Worm (Caenorhabditis elegans) whole organism, L4 larva: Measurements from ENCODE around the gene egl-8.

Experiments used
- F10B5.3 ChIP-seq: sonication (generic microtip); optimal IDR thresholded peaks from 2 replicates; lab custom pipeline; 2016; ENCODE audit warnings: mild to moderate bottlenecking, missing genetic modification characterization, missing compliant biosample characterization
- F37D6.2 ChIP-seq: sonication (generic microtip); optimal IDR thresholded peaks from 2 replicates; lab custom pipeline; 2016; ENCODE audit warnings: mild to moderate bottlenecking, missing genetic modification characterization, missing compliant biosample characterization
- F44E2.7 ChIP-seq: fragments of 200-800 bp; sonication (Bioruptor generic); IDR thresholded peaks from 2 replicates; pipeline ENCODE4 v2.1.2; 2022; ENCODE audit warnings: missing genetic modification characterization, missing compliant biosample characterization
- T20F7.1 ChIP-seq: fragments of 200-800 bp; sonication (Bioruptor generic); optimal IDR thresholded peaks from 2 replicates; lab custom pipeline; 2018; ENCODE audit warnings: mild to moderate bottlenecking, missing genetic modification characterization, missing compliant biosample characterization
- Y105C5A.15 ChIP-seq: fragments of 200-800 bp; sonication (Bioruptor generic); IDR thresholded peaks from 2 replicates; pipeline ENCODE4 v1.3.6; 2022; ENCODE audit warnings: missing genetic modification characterization, missing compliant biosample characterization
- Y48G9A.11 ChIP-seq: fragments of 200-800 bp; sonication (Bioruptor generic); IDR thresholded peaks from 2 replicates; pipeline ENCODE4 v1.3.6; 2022; ENCODE audit warnings: missing genetic modification reagents, missing genetic modification characterization, missing compliant biosample characterization
- aly-2 ChIP-seq: sonication (generic microtip); optimal IDR thresholded peaks from 2 replicates; lab custom pipeline; 2018; ENCODE audit warnings: missing biosample characterization, missing genetic modification characterization
- arid-1 ChIP-seq: fragments of 200-800 bp; sonication (Bioruptor generic); conservative IDR thresholded peaks from 2 replicates; pipeline ENCODE4 v1.3.6; 2022; ENCODE audit warnings: missing genetic modification reagents, missing genetic modification characterization, missing compliant biosample characterization
- ceh-20 ChIP-seq: fragments of 200-800 bp; sonication (Bioruptor generic); IDR thresholded peaks from 2 replicates; pipeline ENCODE4 v1.3.6; 2022; ENCODE audit warnings: missing genetic modification reagents, missing genetic modification characterization, missing compliant biosample characterization
- ceh-28 ChIP-seq: fragments of 150-350 bp; optimal IDR thresholded peaks from 2 replicates; lab custom pipeline; 2014; ENCODE audit warnings: missing biosample characterization, missing genetic modification reagents, missing genetic modification characterization
- ceh-32 ChIP-seq: sonication (generic microtip); optimal IDR thresholded peaks from 2 replicates; lab custom pipeline; 2016; ENCODE audit warnings: mild to moderate bottlenecking, missing genetic modification characterization, missing compliant biosample characterization; ENCODE audit not compliant: poor library complexity
- ceh-62 ChIP-seq: sonication (generic microtip); optimal IDR thresholded peaks from 2 replicates; lab custom pipeline; 2017; ENCODE audit warnings: missing biosample characterization, missing genetic modification characterization
- ces-1 ChIP-seq: fragments of 150-350 bp; sonication (generic microtip); optimal IDR thresholded peaks from 4 replicates; lab custom pipeline; 2014; ENCODE audit warnings: missing biosample characterization, missing genetic modification reagents, missing genetic modification characterization
- daf-16 ChIP-seq, 3 experiments: sonication (generic microtip); optimal IDR thresholded peaks; 2 replicates each; lab custom pipeline; 2016 to 2017; ENCODE audit warnings: missing genetic modification characterization in 3 of 3, missing genetic modification reagents in 3 of 3, mild to moderate bottlenecking in 2 of 3, missing compliant biosample characterization in 2 of 3, missing biosample characterization in 1 of 3, moderate library complexity in 1 of 3
- daf-19 ChIP-seq: fragments of 200-800 bp; sonication (Bioruptor generic); conservative IDR thresholded peaks from 2 replicates; pipeline ENCODE4 v1.3.6; 2022; ENCODE audit warnings: missing genetic modification characterization, missing compliant biosample characterization
- dmd-8 ChIP-seq: fragments of 200-800 bp; sonication (Bioruptor generic); IDR thresholded peaks from 2 replicates; pipeline ENCODE4 v1.3.6; 2022; ENCODE audit warnings: missing genetic modification characterization, missing compliant biosample characterization
- dpl-1 ChIP-seq: fragments of 150-350 bp; optimal IDR thresholded peaks from 2 replicates; lab custom pipeline; 2014; ENCODE audit warnings: missing biosample characterization, missing genetic modification reagents, missing genetic modification characterization
- duxl-1 ChIP-seq: sonication (generic microtip); optimal IDR thresholded peaks from 2 replicates; lab custom pipeline; 2016; ENCODE audit warnings: mild to moderate bottlenecking, missing genetic modification characterization, moderate library complexity, missing compliant biosample characterization; ENCODE audit not compliant: poor library complexity
- egl-27 ChIP-seq: sonication (generic microtip); optimal IDR thresholded peaks from 3 replicates; lab custom pipeline; 2017; ENCODE audit warnings: missing biosample characterization, missing genetic modification reagents, missing genetic modification characterization
- egl-43 ChIP-seq: fragments of 200-800 bp; sonication (Bioruptor generic); IDR thresholded peaks from 2 replicates; pipeline ENCODE4 v1.3.6; 2022; ENCODE audit warnings: missing genetic modification reagents, missing genetic modification characterization, missing compliant biosample characterization
- fos-1 ChIP-seq: fragments of 150-350 bp; optimal IDR thresholded peaks from 2 replicates; lab custom pipeline; 2014; ENCODE audit warnings: missing biosample characterization, missing genetic modification characterization
- gei-8 ChIP-seq: fragments of 200-800 bp; sonication (Bioruptor generic); optimal IDR thresholded peaks from 2 replicates; lab custom pipeline; 2018; ENCODE audit warnings: mild to moderate bottlenecking, missing genetic modification characterization, missing compliant biosample characterization
- lim-7 ChIP-seq: fragments of 200-800 bp; sonication (Bioruptor generic); IDR thresholded peaks from 2 replicates; pipeline ENCODE4 v1.3.6; 2022; ENCODE audit warnings: missing genetic modification characterization, missing compliant biosample characterization
- lin-1 ChIP-seq: fragments of 200-800 bp; sonication (Bioruptor generic); IDR thresholded peaks from 2 replicates; pipeline ENCODE4 v1.3.6; 2022; ENCODE audit warnings: missing genetic modification reagents, missing genetic modification characterization, missing compliant biosample characterization
- lin-38 ChIP-seq: fragments of 200-800 bp; sonication (Bioruptor generic); IDR thresholded peaks from 2 replicates; pipeline ENCODE4 v1.3.6; 2022; ENCODE audit warnings: missing genetic modification reagents, missing genetic modification characterization, missing compliant biosample characterization
- madf-5 ChIP-seq, 2 experiments: fragments of 200-800 bp; sonication (Bioruptor generic); IDR thresholded peaks; 2 replicates each; pipeline ENCODE4 v1.3.6; 2022; ENCODE audit warnings: missing compliant biosample characterization in 2 of 2, missing genetic modification characterization in 2 of 2
- madf-9 ChIP-seq: fragments of 200-800 bp; sonication (Bioruptor generic); conservative IDR thresholded peaks from 2 replicates; pipeline ENCODE4 v1.3.6; 2022; ENCODE audit warnings: missing genetic modification reagents, missing genetic modification characterization, missing compliant biosample characterization
- mdl-1 ChIP-seq, 2 experiments: fragments of 150-350 bp in 1 of 2; sonication (generic microtip) in 1 of 2; optimal IDR thresholded peaks; 2 replicates each; lab custom pipeline; 2014 to 2017; ENCODE audit warnings: missing biosample characterization in 2 of 2, missing genetic modification characterization in 2 of 2
- mdt-29 ChIP-seq: fragments of 200-800 bp; sonication (Bioruptor generic); IDR thresholded peaks from 2 replicates; pipeline ENCODE4 v1.3.6; 2022; ENCODE audit warnings: missing genetic modification reagents, missing genetic modification characterization, missing compliant biosample characterization
- mes-2 ChIP-seq: sonication (generic microtip); optimal IDR thresholded peaks from 2 replicates; lab custom pipeline; 2016; ENCODE audit warnings: missing genotype, mild to moderate bottlenecking, missing genetic modification characterization, missing compliant biosample characterization; ENCODE audit not compliant: poor library complexity, severe bottlenecking
- mxl-2 ChIP-seq: fragments of 200-800 bp; sonication (Bioruptor generic); conservative IDR thresholded peaks from 2 replicates; pipeline ENCODE4 v1.3.6; 2022; ENCODE audit warnings: missing genetic modification reagents, missing genetic modification characterization, missing compliant biosample characterization
- mxl-3 ChIP-seq: fragments of 200-800 bp; sonication (Bioruptor generic); optimal IDR thresholded peaks from 2 replicates; lab custom pipeline; 2018; ENCODE audit warnings: mild to moderate bottlenecking, missing genetic modification characterization, missing compliant biosample characterization
- nhr-102 ChIP-seq: sonication (generic microtip); optimal IDR thresholded peaks from 2 replicates; lab custom pipeline; 2016; ENCODE audit warnings: mild to moderate bottlenecking, missing genetic modification characterization, moderate library complexity, missing compliant biosample characterization
- nhr-111 ChIP-seq: fragments of 200-800 bp; sonication (Bioruptor generic); optimal IDR thresholded peaks from 2 replicates; lab custom pipeline; 2018; ENCODE audit warnings: mild to moderate bottlenecking, missing genetic modification characterization, missing compliant biosample characterization
- nhr-28 ChIP-seq: fragments of 150-350 bp; optimal IDR thresholded peaks from 2 replicates; lab custom pipeline; 2014; ENCODE audit warnings: missing biosample characterization, missing genetic modification characterization
- nhr-42 ChIP-seq: fragments of 200-800 bp; sonication (Bioruptor generic); IDR thresholded peaks from 2 replicates; pipeline ENCODE4 v1.3.6; 2022; ENCODE audit warnings: missing genetic modification characterization, missing compliant biosample characterization
- nhr-6 ChIP-seq: fragments of 150-350 bp; optimal IDR thresholded peaks from 2 replicates; lab custom pipeline; 2014; ENCODE audit warnings: missing biosample characterization, missing genetic modification characterization
- nhr-77 ChIP-seq: fragments of 150-350 bp; optimal IDR thresholded peaks from 2 replicates; lab custom pipeline; 2014; ENCODE audit warnings: missing biosample characterization, missing genetic modification characterization
- pha-4 ChIP-seq, 2 experiments: fragments of 150-350 bp in 1 of 2; fragments of 200-800 bp in 1 of 2; sonication (Bioruptor generic) in 1 of 2; IDR thresholded peaks in 1 of 2; optimal IDR thresholded peaks in 1 of 2; 2 replicates each; pipeline versions ENCODE4 v1.3.6 to Lab custom; 2014 to 2022; ENCODE audit warnings: missing genetic modification characterization in 2 of 2, missing genetic modification reagents in 2 of 2, missing biosample characterization in 1 of 2, missing compliant biosample characterization in 1 of 2
- pqm-1 ChIP-seq: sonication (generic microtip); optimal IDR thresholded peaks from 2 replicates; lab custom pipeline; 2017; ENCODE audit warnings: missing biosample characterization, missing genetic modification characterization
- skn-1 ChIP-seq: fragments of 150-350 bp; optimal IDR thresholded peaks from 2 replicates; lab custom pipeline; 2014; ENCODE audit warnings: missing biosample characterization, missing genetic modification characterization
- snpc-1.2 ChIP-seq: fragments of 200-800 bp; sonication (Bioruptor generic); IDR thresholded peaks from 2 replicates; pipeline ENCODE4 v1.3.6; 2022; ENCODE audit warnings: missing genetic modification reagents, missing genetic modification characterization, missing compliant biosample characterization
- spr-3 ChIP-seq: fragments of 200-800 bp; sonication (Bioruptor generic); optimal IDR thresholded peaks from 2 replicates; lab custom pipeline; 2018; ENCODE audit warnings: mild to moderate bottlenecking, missing genetic modification characterization, missing compliant biosample characterization
- tra-1 ChIP-seq: fragments of 200-800 bp; sonication (Bioruptor generic); IDR thresholded peaks from 2 replicates; pipeline ENCODE4 v1.3.6; 2022; ENCODE audit warnings: missing genetic modification reagents, missing genetic modification characterization, missing compliant biosample characterization
- unc-130 ChIP-seq: sonication (generic microtip); optimal IDR thresholded peaks from 2 replicates; lab custom pipeline; 2016; ENCODE audit warnings: missing genetic modification reagents, missing genetic modification characterization, missing compliant biosample characterization
- unc-62 ChIP-seq, 3 experiments: fragments of 150-350 bp in 1 of 3; sonication (generic microtip); optimal IDR thresholded peaks in 2 of 3; peaks in 1 of 3; 1 replicate in 1 of 3; 2 replicates in 2 of 3; lab custom pipeline; 2014 to 2017; ENCODE audit warnings: missing biosample characterization in 3 of 3, missing genetic modification characterization in 3 of 3, missing genetic modification reagents in 3 of 3, missing genotype in 1 of 3

egl-8 gene

DNA sequence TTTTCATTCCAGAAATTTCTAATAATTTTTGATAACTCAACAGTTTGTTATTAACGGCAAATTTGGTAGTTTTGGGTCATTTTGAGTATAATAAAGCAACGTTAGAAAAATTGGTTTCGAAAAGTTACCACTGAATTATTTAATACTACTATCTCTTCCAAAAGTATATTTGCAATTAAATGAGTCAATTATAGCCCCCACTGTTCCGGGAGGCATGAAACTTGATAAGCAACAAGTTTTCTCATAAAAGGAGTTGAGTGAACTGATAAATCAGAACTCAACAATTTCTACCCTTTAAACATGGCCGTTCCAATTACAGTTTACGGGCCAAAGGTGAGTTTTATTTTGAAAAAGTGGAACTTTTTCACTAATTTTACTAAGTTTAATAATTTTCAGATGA lies 28.0 kb downstream of the egl-8 start, which contains the start of gene B0348.1:
B0348.1 (plus strand) TSS at position 301 of the 400 bp plus-strand sequence.
- TF ChIP-seq dpl-1: no peak
- no peak for TF ChIP-seq lim-7 (GFP tag; lab: Robert Waterston, UW)
- no peak for TF ChIP-seq nhr-77 (tag; lab: Kevin White, UChicago)
- no peak for TF ChIP-seq F37D6.2 (tag; lab: Kevin White, UChicago)
- no peak for TF ChIP-seq nhr-42 (GFP tag; lab: Robert Waterston, UW)
- no peak for TF ChIP-seq gei-8 (GFP tag; lab: Kevin White, UChicago)
- TF ChIP-seq nhr-6: no peak
- no peak for TF ChIP-seq ceh-32 (tag; lab: Kevin White, UChicago)
- TF ChIP-seq mdl-1 (tag; optimal IDR thresholded peaks at IDR 0.05; lab: Kevin White, UChicago): no peak
- no peak for TF ChIP-seq unc-130 (GFP tag; lab: Kevin White, UChicago)
- no peak for TF ChIP-seq T20F7.1
- no peak for TF ChIP-seq daf-19 (GFP tag; lab: Robert Waterston, UW)
- TF ChIP-seq nhr-102 (tag; lab: Kevin White, UChicago): no peak
- no peak for TF ChIP-seq dmd-8 (GFP tag; lab: Robert Waterston, UW)
- TF ChIP-seq, all 104 proteins: peak for 0

DNA sequence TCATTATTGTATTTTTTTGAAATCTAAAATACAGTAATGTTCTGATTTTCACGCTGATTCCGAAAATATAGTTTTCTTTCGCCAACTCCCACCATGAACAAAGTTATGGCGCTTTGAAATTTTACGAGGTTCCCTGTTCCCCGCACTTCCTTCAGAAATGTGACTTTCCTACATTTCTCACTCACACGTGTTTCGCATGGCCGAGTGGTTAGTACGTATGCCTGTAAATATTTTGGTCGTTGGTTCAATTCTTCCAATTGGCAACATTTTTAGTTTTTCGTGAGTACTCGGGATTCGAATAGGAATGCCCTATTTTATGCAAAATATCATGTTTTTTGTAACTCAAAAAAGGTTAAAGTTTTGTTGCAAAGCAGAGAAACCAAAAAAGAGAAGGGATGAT lies 32.7 kb downstream of the egl-8 start:
- peak; percentile 77 for TF ChIP-seq lin-1 (GFP tag; lab: Robert Waterston, UW)
- TF ChIP-seq egl-43 (GFP tag; lab: Robert Waterston, UW): peak; percentile 92
- no peak for TF ChIP-seq unc-62 (GFP tag; optimal IDR thresholded peaks at IDR 0.05 in 1 of 2; lab: Kevin White, UChicago)
- TF ChIP-seq unc-62 (tag; optimal IDR thresholded peaks at IDR 0.05; lab: Kevin White, UChicago): no peak
- peak; percentile 88; the same call in 1 of the 2 replicates for TF ChIP-seq pha-4 (GFP tag; IDR thresholded peaks at IDR 0.05; lab: Robert Waterston, UW)
- no peak for TF ChIP-seq pha-4 (tag; optimal IDR thresholded peaks at IDR 0.05; lab: Kevin White, UChicago)
- no peak for TF ChIP-seq fos-1 (tag; lab: Kevin White, UChicago)
- TF ChIP-seq mxl-3 (GFP tag; lab: Kevin White, UChicago): peak; percentile 64
- TF ChIP-seq pqm-1: no peak
- TF ChIP-seq mxl-2: peak; percentile 73
- TF ChIP-seq F44E2.7 (GFP tag; lab: Robert Waterston, UW): peak; percentile 89; the same call in 1 of the 2 replicates
- TF ChIP-seq duxl-1: peak; percentile 77
- peak; percentile 80; the same call in 1 of the 2 replicates for TF ChIP-seq Y48G9A.11 (GFP tag; lab: Robert Waterston, UW)
- peak; percentile 6 for TF ChIP-seq nhr-28 (tag; lab: Kevin White, UChicago)
- TF ChIP-seq F10B5.3 (tag; lab: Kevin White, UChicago): peak; percentile 39
- TF ChIP-seq ceh-20 (GFP tag; lab: Robert Waterston, UW): 0 out of 2 replicates have a peak, but pooled peaks have one; percentile 24
- TF ChIP-seq snpc-1.2: peak; percentile 81
- no peak for TF ChIP-seq egl-27 (tag; lab: Kevin White, UChicago)
- TF ChIP-seq arid-1 (GFP tag; lab: Robert Waterston, UW): peak; percentile 76; the same call in 1 of the 2 replicates
- peak; percentile 7 for TF ChIP-seq ceh-32 (tag; lab: Kevin White, UChicago)
- 0 out of 2 replicates have a peak, but pooled peaks have one; percentile 56 for TF ChIP-seq Y105C5A.15 (GFP tag; lab: Robert Waterston, UW)
- TF ChIP-seq daf-19 (GFP tag; lab: Robert Waterston, UW): peak; percentile 86
- peak; percentile 59; the same call in 1 of the 2 replicates for TF ChIP-seq tra-1 (GFP tag; lab: Robert Waterston, UW)
- TF ChIP-seq skn-1 (tag; lab: Kevin White, UChicago): no peak
- peak; percentile 17 for TF ChIP-seq spr-3 (GFP tag; lab: Kevin White, UChicago)
- TF ChIP-seq nhr-42 (GFP tag; lab: Robert Waterston, UW): no peak
- peak; percentile 55 to 82 for TF ChIP-seq daf-16 (GFP tag; optimal IDR thresholded peaks at IDR 0.05; lab: Kevin White, UChicago)
- TF ChIP-seq daf-16 (tag; optimal IDR thresholded peaks at IDR 0.05; lab: Kevin White, UChicago): peak; percentile 51
- TF ChIP-seq mes-2 (tag; lab: Kevin White, UChicago): peak; percentile 76
- peak; percentile 80 for TF ChIP-seq mdt-29 (GFP tag; lab: Robert Waterston, UW)
- no peak for TF ChIP-seq nhr-77 (tag; lab: Kevin White, UChicago)
- peak; percentile 75 for TF ChIP-seq lin-38 (GFP tag; lab: Robert Waterston, UW)
- TF ChIP-seq ceh-28 (tag; lab: Kevin White, UChicago): no peak
- no peak for TF ChIP-seq aly-2 (tag; lab: Kevin White, UChicago)
- TF ChIP-seq ces-1 (GFP tag; lab: Kevin White, UChicago): no peak
- peak; percentile 76 for TF ChIP-seq madf-9 (GFP tag; lab: Robert Waterston, UW)
- TF ChIP-seq nhr-111 (GFP tag; lab: Kevin White, UChicago): peak; percentile 71
- TF ChIP-seq gei-8 (GFP tag; lab: Kevin White, UChicago): peak; percentile 69
- peak; percentile 79 to 89; a peak in 3 of 4 replicates for TF ChIP-seq madf-5 (GFP tag; IDR thresholded peaks at IDR 0.05; lab: Robert Waterston, UW)
- TF ChIP-seq mdl-1 (tag; optimal IDR thresholded peaks at IDR 0.05; lab: Kevin White, UChicago): peak in 1 of 2 experiments; percentile 60
- TF ChIP-seq ceh-62 (tag; lab: Kevin White, UChicago): no peak
